Worm (Caenorhabditis elegans) whole organism, young adult: ENCODE measurements around the gene sra-7.

Source experiments
- B0019.2 ChIP-seq: fragments of 200-800 bp; sonication (Bioruptor generic); conservative IDR thresholded peaks from 2 replicates; pipeline ENCODE4 v1.3.6; 2022; ENCODE audit warnings: missing genetic modification reagents, missing genetic modification characterization, missing compliant biosample characterization
- B0261.1 ChIP-seq: sonication (generic microtip); optimal IDR thresholded peaks from 2 replicates; lab custom pipeline; 2016; ENCODE audit warnings: mild to moderate bottlenecking, missing genetic modification characterization, moderate library complexity, missing compliant biosample characterization
- F10E7.11 ChIP-seq: sonication (generic microtip); optimal IDR thresholded peaks from 2 replicates; lab custom pipeline; 2017; ENCODE audit warnings: mild to moderate bottlenecking, missing genetic modification characterization, moderate library complexity, missing compliant biosample characterization
- F33H1.4 ChIP-seq: fragments of 200-800 bp; sonication (Bioruptor generic); IDR thresholded peaks from 2 replicates; pipeline ENCODE4 v1.3.6; 2022; ENCODE audit warnings: missing genetic modification reagents, missing genetic modification characterization, missing compliant biosample characterization
- F49E8.2 ChIP-seq: sonication (generic microtip); optimal IDR thresholded peaks from 3 replicates; lab custom pipeline; 2017; ENCODE audit warnings: missing genetic modification characterization, mild to moderate bottlenecking, missing compliant biosample characterization, antibody characterized with exemption, moderate library complexity; ENCODE audit not compliant: insufficient read depth
- K12H6.12 ChIP-seq: fragments of 200-800 bp; sonication (Bioruptor generic); optimal IDR thresholded peaks from 2 replicates; lab custom pipeline; 2018; ENCODE audit warnings: mild to moderate bottlenecking, missing genetic modification characterization, missing compliant biosample characterization
- T26A5.8 ChIP-seq: sonication (generic microtip); optimal IDR thresholded peaks from 2 replicates; lab custom pipeline; 2016; ENCODE audit warnings: missing genetic modification characterization, missing compliant biosample characterization
- Y53F4B.3 ChIP-seq: fragments of 200-800 bp; sonication (Bioruptor generic); IDR thresholded peaks from 2 replicates; pipeline ENCODE4 v1.3.6; 2022; ENCODE audit warnings: missing genetic modification reagents, missing genetic modification characterization, missing compliant biosample characterization
- Y53G8AR.9 ChIP-seq: fragments of 200-800 bp; sonication (Bioruptor generic); conservative IDR thresholded peaks from 2 replicates; pipeline ENCODE4 v1.3.6; 2022; ENCODE audit warnings: missing genetic modification reagents, missing genetic modification characterization, missing compliant biosample characterization
- Y56A3A.18 ChIP-seq: fragments of 200-800 bp; sonication (Bioruptor generic); IDR thresholded peaks from 2 replicates; pipeline ENCODE4 v1.3.6; 2022; ENCODE audit warnings: missing genetic modification reagents, missing genetic modification characterization, missing compliant biosample characterization
- Y95B8A.8 ChIP-seq: fragments of 200-800 bp; sonication (Bioruptor generic); IDR thresholded peaks from 2 replicates; pipeline ENCODE4 v1.3.6; 2022; ENCODE audit warnings: missing genetic modification reagents, missing genetic modification characterization, missing compliant biosample characterization
- akir-1 ChIP-seq: fragments of 200-800 bp; sonication (Bioruptor generic); optimal IDR thresholded peaks from 2 replicates; lab custom pipeline; 2018; ENCODE audit warnings: mild to moderate bottlenecking, missing genetic modification characterization, moderate library complexity, missing compliant biosample characterization
- athp-1 ChIP-seq: sonication (generic microtip); optimal IDR thresholded peaks from 2 replicates; lab custom pipeline; 2017; ENCODE audit warnings: mild to moderate bottlenecking, missing genetic modification characterization, missing compliant biosample characterization
- attf-3 ChIP-seq: fragments of 200-800 bp; sonication (Bioruptor generic); conservative IDR thresholded peaks from 2 replicates; pipeline ENCODE4 v1.3.6; 2022; ENCODE audit warnings: missing genetic modification reagents, missing genetic modification characterization, missing compliant biosample characterization
- attf-6 ChIP-seq: fragments of 200-800 bp; sonication (Bioruptor generic); IDR thresholded peaks from 2 replicates; pipeline ENCODE4 v1.3.6; 2022; ENCODE audit warnings: missing genetic modification reagents, missing genetic modification characterization, missing compliant biosample characterization
- ceh-79 ChIP-seq: sonication (generic microtip); optimal IDR thresholded peaks from 2 replicates; lab custom pipeline; 2017; ENCODE audit warnings: mild to moderate bottlenecking, missing genetic modification characterization, missing compliant biosample characterization
- ceh-91 ChIP-seq: fragments of 200-800 bp; sonication (Bioruptor generic); IDR thresholded peaks from 2 replicates; pipeline ENCODE4 v1.3.6; 2022; ENCODE audit warnings: missing genetic modification reagents, missing genetic modification characterization, missing compliant biosample characterization
- chd-7 ChIP-seq: sonication (generic microtip); optimal IDR thresholded peaks from 2 replicates; lab custom pipeline; 2016; ENCODE audit warnings: mild to moderate bottlenecking, missing genetic modification characterization, moderate library complexity, missing compliant biosample characterization
- dpl-1 ChIP-seq: fragments of 150-350 bp; optimal IDR thresholded peaks from 2 replicates; lab custom pipeline; 2014; ENCODE audit warnings: missing biosample characterization, missing genetic modification reagents, missing genetic modification characterization
- efl-1 ChIP-seq: fragments of 150-350 bp; optimal IDR thresholded peaks from 2 replicates; lab custom pipeline; 2014; ENCODE audit warnings: missing biosample characterization, missing genetic modification reagents, missing genetic modification characterization
- egl-18 ChIP-seq: fragments of 200-800 bp; sonication (Bioruptor generic); IDR thresholded peaks from 2 replicates; pipeline ENCODE4 v1.3.6; 2022; ENCODE audit warnings: missing genetic modification reagents, missing genetic modification characterization, missing compliant biosample characterization
- ekl-4 ChIP-seq: fragments of 200-800 bp; sonication (Bioruptor generic); IDR thresholded peaks from 2 replicates; pipeline ENCODE4 v1.3.6; 2022; ENCODE audit warnings: missing genetic modification reagents, missing genetic modification characterization, missing compliant biosample characterization
- gei-17 ChIP-seq: fragments of 200-800 bp; sonication (Bioruptor generic); optimal IDR thresholded peaks from 2 replicates; lab custom pipeline; 2018; ENCODE audit warnings: mild to moderate bottlenecking, missing genetic modification characterization, missing compliant biosample characterization
- him-1 ChIP-seq: sonication (generic microtip); optimal IDR thresholded peaks from 2 replicates; lab custom pipeline; 2016; ENCODE audit warnings: missing genotype, missing genetic modification reagents, missing genetic modification characterization, missing compliant biosample characterization
- hlh-12 ChIP-seq: sonication (generic microtip); optimal IDR thresholded peaks from 2 replicates; lab custom pipeline; 2016; ENCODE audit warnings: missing genetic modification characterization, missing compliant biosample characterization
- hlh-26 ChIP-seq: fragments of 200-800 bp; sonication (Bioruptor generic); conservative IDR thresholded peaks from 2 replicates; pipeline ENCODE4 v1.3.6; 2022; ENCODE audit warnings: missing genetic modification reagents, missing genetic modification characterization, missing compliant biosample characterization
- hsf-1 ChIP-seq: fragments of 200-800 bp; sonication (Bioruptor generic); IDR thresholded peaks from 2 replicates; pipeline ENCODE4 v1.3.6; 2022; ENCODE audit warnings: missing genetic modification reagents, missing genetic modification characterization, missing compliant biosample characterization
- let-607 ChIP-seq, 2 experiments: fragments of 200-800 bp in 1 of 2; sonication (Bioruptor generic) in 1 of 2; sonication (generic microtip) in 1 of 2; optimal IDR thresholded peaks; 2 replicates each; lab custom pipeline; 2016 to 2018; ENCODE audit warnings: mild to moderate bottlenecking in 2 of 2, missing compliant biosample characterization in 2 of 2, missing genetic modification characterization in 2 of 2, moderate library complexity in 2 of 2, missing genotype in 1 of 2
- lir-1 ChIP-seq: fragments of 200-800 bp; sonication (Bioruptor generic); conservative IDR thresholded peaks from 2 replicates; pipeline ENCODE4 v1.3.6; 2022; ENCODE audit warnings: missing genetic modification reagents, missing genetic modification characterization, missing compliant biosample characterization
- lsl-1 ChIP-seq: fragments of 200-800 bp; sonication (Bioruptor generic); optimal IDR thresholded peaks from 2 replicates; lab custom pipeline; 2018; ENCODE audit warnings: mild to moderate bottlenecking, missing genetic modification characterization, moderate library complexity, missing compliant biosample characterization
- madf-3 ChIP-seq: fragments of 200-800 bp; sonication (Bioruptor generic); IDR thresholded peaks from 2 replicates; pipeline ENCODE4 v1.3.6; 2022; ENCODE audit warnings: missing genetic modification reagents, missing genetic modification characterization, missing compliant biosample characterization
- madf-6 ChIP-seq: fragments of 200-800 bp; sonication (Bioruptor generic); IDR thresholded peaks from 2 replicates; pipeline ENCODE4 v1.3.6; 2022; ENCODE audit warnings: missing genetic modification reagents, missing genetic modification characterization, missing compliant biosample characterization
- madf-8 ChIP-seq: fragments of 200-800 bp; sonication (Bioruptor generic); conservative IDR thresholded peaks from 2 replicates; pipeline ENCODE4 v1.3.6; 2022; ENCODE audit warnings: missing genetic modification reagents, missing genetic modification characterization, missing compliant biosample characterization
- mcd-1 ChIP-seq: fragments of 200-800 bp; sonication (Bioruptor generic); IDR thresholded peaks from 2 replicates; pipeline ENCODE4 v1.3.6; 2022; ENCODE audit warnings: missing genetic modification reagents, missing genetic modification characterization, missing compliant biosample characterization
- nhr-179 ChIP-seq: sonication (generic microtip); optimal IDR thresholded peaks from 2 replicates; lab custom pipeline; 2016; ENCODE audit warnings: mild to moderate bottlenecking, missing genetic modification characterization, missing compliant biosample characterization
- nhr-80 ChIP-seq: sonication (generic microtip); optimal IDR thresholded peaks from 2 replicates; lab custom pipeline; 2016; ENCODE audit warnings: missing genetic modification characterization, missing compliant biosample characterization
- rcor-1 ChIP-seq: fragments of 200-800 bp; sonication (Bioruptor generic); IDR thresholded peaks from 2 replicates; pipeline ENCODE4 v1.3.6; 2022; ENCODE audit warnings: missing genetic modification reagents, missing genetic modification characterization, missing compliant biosample characterization
- sdz-38 ChIP-seq: sonication (generic microtip); optimal IDR thresholded peaks from 2 replicates; lab custom pipeline; 2016; ENCODE audit warnings: missing genotype, missing genetic modification characterization, missing compliant biosample characterization
- snpc-1.3 ChIP-seq: sonication (generic microtip); optimal IDR thresholded peaks from 2 replicates; lab custom pipeline; 2017; ENCODE audit warnings: missing genetic modification characterization, mild to moderate bottlenecking, missing compliant biosample characterization, antibody characterized with exemption, moderate library complexity, missing genotype, missing genetic modification reagents; ENCODE audit not compliant: insufficient read depth
- snpc-3.4 ChIP-seq: sonication (generic microtip); optimal IDR thresholded peaks from 2 replicates; lab custom pipeline; 2017; ENCODE audit warnings: missing genetic modification characterization, mild to moderate bottlenecking, missing compliant biosample characterization, antibody characterized with exemption, moderate library complexity, missing genotype, missing genetic modification reagents
- tlf-1 ChIP-seq: fragments of 200-800 bp; sonication (Bioruptor generic); optimal IDR thresholded peaks from 2 replicates; lab custom pipeline; 2018; ENCODE audit warnings: mild to moderate bottlenecking, missing genetic modification characterization, missing compliant biosample characterization
- unc-130 ChIP-seq: sonication (generic microtip); optimal IDR thresholded peaks from 2 replicates; lab custom pipeline; 2016; ENCODE audit warnings: missing genetic modification reagents, missing genetic modification characterization, missing compliant biosample characterization
- xnd-1 ChIP-seq: sonication (generic microtip); optimal IDR thresholded peaks from 2 replicates; lab custom pipeline; 2016; ENCODE audit warnings: missing genotype, missing genetic modification reagents, missing genetic modification characterization, missing compliant biosample characterization
- zim-3 ChIP-seq: sonication (generic microtip); optimal IDR thresholded peaks from 2 replicates; lab custom pipeline; 2017; ENCODE audit warnings: mild to moderate bottlenecking, missing genetic modification characterization, moderate library complexity, missing compliant biosample characterization
- ztf-22 ChIP-seq: fragments of 200-800 bp; sonication (Bioruptor generic); optimal IDR thresholded peaks from 2 replicates; lab custom pipeline; 2018; ENCODE audit warnings: mild to moderate bottlenecking, missing genetic modification characterization, moderate library complexity, missing compliant biosample characterization
- ztf-6 ChIP-seq: fragments of 200-800 bp; sonication (Bioruptor generic); IDR thresholded peaks from 2 replicates; pipeline ENCODE4 v1.3.6; 2022; ENCODE audit warnings: missing genetic modification reagents, missing genetic modification characterization, missing compliant biosample characterization

sra-7 gene

DNA sequence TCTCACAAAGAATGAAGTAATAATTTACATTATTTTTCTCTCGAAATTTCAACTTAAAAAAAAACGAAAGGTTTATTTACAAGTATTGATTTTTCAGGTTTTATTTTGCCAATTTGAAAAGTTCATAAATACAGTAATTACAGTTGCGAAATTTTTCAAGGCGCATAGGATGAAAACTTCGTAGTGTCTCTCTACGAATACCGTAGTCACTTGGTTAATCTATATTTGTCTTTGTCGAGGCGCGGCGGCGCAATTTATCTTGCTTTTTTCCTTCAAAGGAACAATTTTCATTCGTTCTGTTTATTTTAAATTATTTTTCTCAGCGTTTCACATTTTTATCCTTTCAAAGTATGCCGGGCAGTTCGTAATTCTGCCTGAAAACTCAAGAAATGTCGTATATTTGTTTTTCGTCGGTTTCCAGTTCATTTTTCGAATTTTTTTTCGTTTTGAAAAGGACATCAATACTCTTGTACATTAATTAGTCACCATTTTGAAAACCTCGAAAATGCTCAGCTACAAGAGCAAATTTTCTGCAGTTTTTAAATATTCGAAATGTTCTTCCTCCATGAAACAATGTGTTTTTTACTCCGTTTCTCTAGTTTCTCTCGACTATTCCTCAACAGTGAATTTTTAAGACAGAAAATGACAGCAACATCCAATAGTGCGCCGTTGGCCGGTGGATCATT lies 20.8 kb upstream of the sra-7 start, which contains the start of gene mex-6:
Gene mex-6 (plus strand): TSS at position 636 of the 686 bp plus-strand sequence.
- peak; percentile 98 for TF ChIP-seq lsl-1 (GFP tag; lab: Kevin White, UChicago)
- TF ChIP-seq unc-130 (GFP tag; lab: Kevin White, UChicago): peak; percentile 52
- peak; percentile 58 for TF ChIP-seq snpc-3.4
- TF ChIP-seq hsf-1: peak; percentile 66; the same call in 1 of the 2 replicates
- peak; percentile 52; the same call in 1 of the 2 replicates for TF ChIP-seq rcor-1 (GFP tag; lab: Robert Waterston, UW)
- TF ChIP-seq xnd-1 (tag; lab: Kevin White, UChicago): peak; percentile 92
- peak; percentile 70 for TF ChIP-seq dpl-1 (GFP tag; lab: Kevin White, UChicago)
- 0 out of 2 replicates have a peak, but pooled peaks have one; percentile 57 for TF ChIP-seq B0019.2 (GFP tag; lab: Robert Waterston, UW)
- no peak for TF ChIP-seq B0261.1 (tag; lab: Kevin White, UChicago)
- TF ChIP-seq efl-1: peak; percentile 95
- TF ChIP-seq him-1 (tag; lab: Kevin White, UChicago): peak; percentile 53
- TF ChIP-seq madf-6 (GFP tag; lab: Robert Waterston, UW): peak; percentile 97
- peak; percentile 42; the same call in 1 of the 2 replicates for TF ChIP-seq madf-3
- peak; percentile 94 for TF ChIP-seq F33H1.4
- TF ChIP-seq F49E8.2 (tag; lab: Kevin White, UChicago): peak; percentile 30
- TF ChIP-seq snpc-1.3 (tag; lab: Kevin White, UChicago): peak; percentile 49
- peak; percentile 45; the same call in 1 of the 2 replicates for TF ChIP-seq attf-3
- no peak for TF ChIP-seq lir-1 (GFP tag; lab: Robert Waterston, UW)
- no peak for TF ChIP-seq let-607 (tag; optimal IDR thresholded peaks at IDR 0.05; lab: Kevin White, UChicago)
- TF ChIP-seq ceh-91 (GFP tag; lab: Robert Waterston, UW): peak; percentile 85
- no peak for TF ChIP-seq chd-7 (tag; lab: Kevin White, UChicago)
- peak; percentile 92 for TF ChIP-seq madf-8
- peak; percentile 32 for TF ChIP-seq tlf-1 (GFP tag; lab: Kevin White, UChicago)
- TF ChIP-seq Y95B8A.8 (GFP tag; lab: Robert Waterston, UW): no peak
- no peak for TF ChIP-seq nhr-179

DNA sequence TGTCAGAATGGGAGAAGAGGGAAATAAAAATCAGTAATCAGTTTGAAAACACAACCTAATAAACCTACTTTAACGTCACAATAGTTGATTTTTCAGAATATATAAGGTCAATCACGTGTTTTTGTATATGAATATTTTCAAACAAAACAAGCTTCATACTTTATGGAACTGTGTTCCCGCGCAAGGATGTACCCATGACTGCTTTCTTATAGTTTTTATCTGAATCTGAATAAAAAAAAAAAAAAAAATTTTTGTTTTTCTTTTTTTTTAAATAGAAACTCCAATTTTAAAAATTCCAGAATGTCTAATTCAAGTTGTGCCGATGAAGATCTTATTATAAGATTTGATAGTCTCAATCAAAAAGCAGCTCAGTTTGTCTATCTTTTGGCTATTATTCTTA lies 16.0 kb upstream of the sra-7 start, which contains the start of gene sra-2:
Gene sra-2 (plus strand): TSS at position 301 of the 400 bp plus-strand sequence.
- TF ChIP-seq madf-8 (no peak), nhr-80 (tag; lab: Kevin White, UChicago) (no peak), Y53F4B.3 (no peak), hlh-26 (GFP tag; lab: Robert Waterston, UW) (no peak), akir-1 (no peak), sdz-38 (no peak), xnd-1 (tag; lab: Kevin White, UChicago) (no peak), mcd-1 (no peak)

DNA sequence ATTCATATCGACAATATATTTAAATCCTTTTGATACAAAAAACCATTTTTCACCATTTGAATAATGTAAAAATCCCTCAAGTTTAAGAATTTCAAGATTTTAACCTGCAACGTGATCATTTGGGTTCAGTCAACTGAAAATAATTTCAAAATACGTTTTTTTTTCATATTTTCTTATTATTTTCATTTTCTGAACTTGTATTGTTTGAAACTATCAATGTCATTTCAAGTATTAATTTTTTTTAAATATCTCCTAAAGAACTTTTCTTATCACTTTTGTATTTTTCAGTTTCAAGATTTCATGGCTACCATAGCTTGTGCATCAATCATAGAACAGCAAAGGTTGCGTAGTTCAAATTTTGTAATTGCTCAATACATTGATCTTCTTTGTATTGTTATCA lies 12.5 kb upstream of the sra-7 start, which contains the start of gene sra-9:
Gene sra-9 (plus strand): TSS at position 301 of the 400 bp plus-strand sequence.
- no peak for TF ChIP-seq F10E7.11
- no peak for TF ChIP-seq ekl-4 (GFP tag; lab: Robert Waterston, UW)
- TF ChIP-seq hlh-12: no peak
- TF ChIP-seq B0019.2 (GFP tag; lab: Robert Waterston, UW): no peak
- no peak for TF ChIP-seq attf-6 (GFP tag; lab: Robert Waterston, UW)
- TF ChIP-seq egl-18 (GFP tag; lab: Robert Waterston, UW): no peak
- no peak for TF ChIP-seq Y53G8AR.9 (GFP tag; lab: Robert Waterston, UW)
- TF ChIP-seq zim-3 (tag; lab: Kevin White, UChicago): no peak
- no peak for TF ChIP-seq ztf-6 (GFP tag; lab: Robert Waterston, UW)
- TF ChIP-seq Y95B8A.8 (GFP tag; lab: Robert Waterston, UW): no peak
- TF ChIP-seq K12H6.12: no peak
- no peak for TF ChIP-seq ztf-22 (GFP tag; lab: Kevin White, UChicago)
- no peak for TF ChIP-seq gei-17 (GFP tag; lab: Kevin White, UChicago)
- TF ChIP-seq ceh-79 (tag; lab: Kevin White, UChicago): no peak
- no peak for TF ChIP-seq Y56A3A.18 (GFP tag; lab: Robert Waterston, UW)
- TF ChIP-seq Y53F4B.3: no peak
- TF ChIP-seq T26A5.8 (tag; lab: Kevin White, UChicago): no peak
- TF ChIP-seq athp-1 (tag; lab: Kevin White, UChicago): no peak
